Worm (Caenorhabditis elegans) whole organism, L1 larva: ENCODE data around the gene xbp-1.

Experiments
- aly-2 ChIP-seq: fragments of 150-350 bp; optimal IDR thresholded peaks from 2 replicates; lab custom pipeline; 2014; ENCODE audit warnings: missing biosample characterization, missing genetic modification characterization
- ceh-82 ChIP-seq, 3 experiments: fragments of 150-350 bp in 1 of 3; sonication (generic microtip) in 2 of 3; optimal IDR thresholded peaks; 2 replicates each; lab custom pipeline; 2014 to 2017; ENCODE audit warnings: missing biosample characterization in 3 of 3, missing genetic modification characterization in 3 of 3
- elt-3 ChIP-seq, 6 experiments: fragments of 150-350 bp in 1 of 6; sonication (generic microtip); optimal IDR thresholded peaks; 2 replicates each; lab custom pipeline; 2017 to 2018; ENCODE audit warnings: missing biosample characterization in 6 of 6, missing genetic modification characterization in 6 of 6, inconsistent platforms in 1 of 6
- mdl-1 ChIP-seq, 2 experiments: fragments of 150-350 bp; optimal IDR thresholded peaks; 2 replicates each; lab custom pipeline; 2014 to 2017; ENCODE audit warnings: missing biosample characterization in 2 of 2, missing genetic modification characterization in 2 of 2, inconsistent platforms in 1 of 2
- nhr-76 ChIP-seq: sonication (generic microtip); optimal IDR thresholded peaks from 2 replicates; lab custom pipeline; 2017; ENCODE audit warnings: missing biosample characterization, missing genetic modification characterization

ce11 chrIII:4150919-4151318, 42.7 kb upstream of the xbp-1 start:
- TF ChIP-seq aly-2 (tag; lab: Kevin White, UChicago) (no peak), mdl-1 (tag; optimal IDR thresholded peaks at IDR 0.05; lab: Kevin White, UChicago) (peak in 1 of 2 experiments; percentile 67), ceh-82 (tag; optimal IDR thresholded peaks at IDR 0.05; lab: Kevin White, UChicago) (peak; percentile 33 to 79 (median 37)), elt-3 (tag; optimal IDR thresholded peaks at IDR 0.05; lab: Kevin White, UChicago) (peak in 3 of 6 experiments; percentile 4 to 70 (median 39)), nhr-76 (tag; lab: Kevin White, UChicago) (no peak)
